Worm (Caenorhabditis elegans): ENCODE results near the gene F08B12.11.

Gene F08B12.11

ce11 chrX:11385916-11386315, 1.1 kb downstream of the F08B12.11 start:
- TF ChIP-seq tra-4 (tag; optimal IDR thresholded peaks at IDR 0.05) = no peak
- TF ChIP-seq pes-1 (GFP tag; IDR thresholded peaks at IDR 0.05) = no peak
- TF ChIP-seq aly-1 (tag; optimal IDR thresholded peaks at IDR 0.05) = no peak
- TF ChIP-seq flt-1 (GFP tag; IDR thresholded peaks at IDR 0.05) = no peak
- TF ChIP-seq ceh-36 (tag; optimal IDR thresholded peaks at IDR 0.05) = no peak
- TF ChIP-seq ceh-13 (GFP tag; optimal IDR thresholded peaks at IDR 0.05) = no peak
- TF ChIP-seq F13C5.2 (tag; optimal IDR thresholded peaks at IDR 0.05) = no peak
- TF ChIP-seq ama-1 (optimal IDR thresholded peaks at IDR 0.05) = no peak
- no peak for TF ChIP-seq scrt-1 (GFP tag; IDR thresholded peaks at IDR 0.05)
- TF ChIP-seq sea-1 (GFP tag; conservative IDR thresholded peaks at IDR 0.05) = no peak
- TF ChIP-seq tbx-11 (GFP tag; IDR thresholded peaks at IDR 0.05) = no peak
- no peak for TF ChIP-seq hnd-1 (tag; optimal IDR thresholded peaks at IDR 0.05)
- TF ChIP-seq tbx-37 (GFP tag; conservative IDR thresholded peaks at IDR 0.05) = no peak
- no peak for TF ChIP-seq B0310.2 (tag; optimal IDR thresholded peaks at IDR 0.05)
- TF ChIP-seq hmg-4 (GFP tag; optimal IDR thresholded peaks at IDR 0.05) = no peak
- no peak for TF ChIP-seq hmbx-1 (tag; optimal IDR thresholded peaks at IDR 0.05)

ce11 chrX:11386903-11387302, 2.0 kb downstream of the F08B12.11 start:
- TF ChIP-seq pes-1 (GFP tag; IDR thresholded peaks at IDR 0.05) (no peak), tra-4 (tag; optimal IDR thresholded peaks at IDR 0.05) (no peak), flt-1 (GFP tag; IDR thresholded peaks at IDR 0.05) (no peak), ceh-36 (tag; optimal IDR thresholded peaks at IDR 0.05) (no peak), ets-7 (tag; optimal IDR thresholded peaks at IDR 0.05) (no peak), hmbx-1 (tag; optimal IDR thresholded peaks at IDR 0.05) (no peak), ama-1 (optimal IDR thresholded peaks at IDR 0.05) (no peak), B0310.2 (tag; optimal IDR thresholded peaks at IDR 0.05) (no peak), hnd-1 (tag; optimal IDR thresholded peaks at IDR 0.05) (no peak), sea-1 (GFP tag; conservative IDR thresholded peaks at IDR 0.05) (no peak), scrt-1 (GFP tag; IDR thresholded peaks at IDR 0.05) (no peak), F13C5.2 (tag; optimal IDR thresholded peaks at IDR 0.05) (no peak), tbx-11 (GFP tag; IDR thresholded peaks at IDR 0.05) (no peak), tbx-37 (GFP tag; conservative IDR thresholded peaks at IDR 0.05) (no peak), aly-1 (tag; optimal IDR thresholded peaks at IDR 0.05) (no peak), ceh-13 (GFP tag; optimal IDR thresholded peaks at IDR 0.05) (no peak)

ce11 chrX:11387723-11388330, 3.0 kb downstream of the F08B12.11 start:
- no peak for TF ChIP-seq pes-1 (GFP tag; IDR thresholded peaks at IDR 0.05)
- TF ChIP-seq sea-1 (GFP tag; conservative IDR thresholded peaks at IDR 0.05) = no peak
- TF ChIP-seq aly-1 (tag; optimal IDR thresholded peaks at IDR 0.05) = no peak
- TF ChIP-seq ceh-13 (GFP tag; optimal IDR thresholded peaks at IDR 0.05) = no peak
- no peak for TF ChIP-seq tbx-37 (GFP tag; conservative IDR thresholded peaks at IDR 0.05)
- no peak for TF ChIP-seq flt-1 (GFP tag; IDR thresholded peaks at IDR 0.05)
- no peak for TF ChIP-seq tbx-11 (GFP tag; IDR thresholded peaks at IDR 0.05)
- no peak for TF ChIP-seq scrt-1 (GFP tag; IDR thresholded peaks at IDR 0.05)
- TF ChIP-seq hmg-4 (GFP tag; optimal IDR thresholded peaks at IDR 0.05) = no peak

ce11 chrX:11392924-11393323, 8.1 kb downstream of the F08B12.11 start, which contains the start of gene prx-12:
Gene prx-12 (plus strand): TSS chrX:11393294.
- TF ChIP-seq tra-4 (tag; optimal IDR thresholded peaks at IDR 0.05) = no peak
- TF ChIP-seq ama-1 (optimal IDR thresholded peaks at IDR 0.05) = no peak
- TF ChIP-seq tbx-37 (GFP tag; conservative IDR thresholded peaks at IDR 0.05) = no peak
- no peak for TF ChIP-seq tbx-11 (GFP tag; IDR thresholded peaks at IDR 0.05)
- TF ChIP-seq hmbx-1 (tag; optimal IDR thresholded peaks at IDR 0.05) = no peak
- TF ChIP-seq ceh-36 (tag; optimal IDR thresholded peaks at IDR 0.05) = no peak
- no peak for TF ChIP-seq pes-1 (GFP tag; IDR thresholded peaks at IDR 0.05)
- no peak for TF ChIP-seq sea-1 (GFP tag; conservative IDR thresholded peaks at IDR 0.05)
- no peak for TF ChIP-seq hnd-1 (tag; optimal IDR thresholded peaks at IDR 0.05)
- no peak for TF ChIP-seq aly-1 (tag; optimal IDR thresholded peaks at IDR 0.05)
- no peak for TF ChIP-seq flt-1 (GFP tag; IDR thresholded peaks at IDR 0.05)
- TF ChIP-seq F13C5.2 (tag; optimal IDR thresholded peaks at IDR 0.05) = no peak
- no peak for TF ChIP-seq hmg-4 (GFP tag; optimal IDR thresholded peaks at IDR 0.05)
- no peak for TF ChIP-seq ceh-13 (GFP tag; optimal IDR thresholded peaks at IDR 0.05)
- TF ChIP-seq scrt-1 (GFP tag; IDR thresholded peaks at IDR 0.05) = no peak
- no peak for TF ChIP-seq ets-7 (tag; optimal IDR thresholded peaks at IDR 0.05)

DNA sequence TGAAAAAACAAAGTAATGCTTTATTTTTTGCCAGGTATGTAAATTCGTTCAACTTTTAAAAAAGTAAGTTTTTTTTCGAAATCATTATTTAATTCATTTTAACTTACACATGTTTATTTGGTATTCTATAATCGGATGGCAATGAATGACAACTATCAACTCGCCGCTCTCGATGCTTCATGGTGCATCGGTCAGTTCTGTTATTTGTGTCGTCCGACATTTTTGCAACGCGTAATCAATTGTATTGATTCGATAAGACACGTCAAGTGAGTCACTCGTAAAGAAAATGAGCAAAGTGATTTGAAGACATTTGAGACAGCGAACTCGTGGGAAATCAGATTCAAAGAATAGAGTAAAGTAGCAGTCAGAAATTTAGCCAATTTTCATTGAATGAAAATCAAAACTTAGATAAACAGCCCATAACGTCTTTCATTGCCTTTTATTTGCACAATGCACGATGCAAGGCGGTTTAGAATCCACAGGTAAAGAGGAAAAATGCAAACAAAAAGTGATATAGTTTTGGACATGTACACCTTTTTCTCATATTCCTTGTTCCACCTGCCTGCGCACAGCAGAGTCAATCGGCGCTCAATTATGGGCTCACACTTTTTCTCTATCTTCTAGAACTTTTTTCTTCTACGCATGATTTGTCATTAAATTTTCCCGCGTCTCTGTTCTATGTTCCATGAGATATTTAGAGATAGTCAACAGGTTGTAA, 15.8 kb downstream of the F08B12.11 start:
- TF ChIP-seq B0310.2 (tag; optimal IDR thresholded peaks at IDR 0.05) (no peak), hnd-1 (tag; optimal IDR thresholded peaks at IDR 0.05) (no peak), flt-1 (GFP tag; IDR thresholded peaks at IDR 0.05) (no peak), tbx-37 (GFP tag; conservative IDR thresholded peaks at IDR 0.05) (no peak), scrt-1 (GFP tag; IDR thresholded peaks at IDR 0.05) (no peak), aly-1 (tag; optimal IDR thresholded peaks at IDR 0.05) (no peak), F13C5.2 (tag; optimal IDR thresholded peaks at IDR 0.05) (no peak), pes-1 (GFP tag; IDR thresholded peaks at IDR 0.05) (no peak), ceh-13 (GFP tag; optimal IDR thresholded peaks at IDR 0.05) (no peak), sea-1 (GFP tag; conservative IDR thresholded peaks at IDR 0.05) (no peak), hmg-4 (GFP tag; optimal IDR thresholded peaks at IDR 0.05) (no peak)

- TF ChIP-seq ceh-13 (GFP tag; optimal IDR thresholded peaks at IDR 0.05) = no peak
- no peak for TF ChIP-seq hmg-4 (GFP tag; optimal IDR thresholded peaks at IDR 0.05)
- no peak for TF ChIP-seq hmbx-1 (tag; optimal IDR thresholded peaks at IDR 0.05)
- no peak for TF ChIP-seq aly-1 (tag; optimal IDR thresholded peaks at IDR 0.05)
- no peak for TF ChIP-seq F13C5.2 (tag; optimal IDR thresholded peaks at IDR 0.05)
- no peak for TF ChIP-seq ceh-36 (tag; optimal IDR thresholded peaks at IDR 0.05)
- TF ChIP-seq ets-7 (tag; optimal IDR thresholded peaks at IDR 0.05) = no peak
- no peak for TF ChIP-seq tra-4 (tag; optimal IDR thresholded peaks at IDR 0.05)
- no peak for TF ChIP-seq tbx-11 (GFP tag; IDR thresholded peaks at IDR 0.05)
- TF ChIP-seq pes-1 (GFP tag; IDR thresholded peaks at IDR 0.05) = no peak
- TF ChIP-seq hnd-1 (tag; optimal IDR thresholded peaks at IDR 0.05) = no peak
These were observed 21.1 kb downstream of the F08B12.11 start, which contains the start of gene slo-2 for ce11 chrX:11405908-11406307. Gene slo-2 (minus strand): TSS chrX:11405931.

ce11 chrX:11406784-11407183, 21.9 kb downstream of the F08B12.11 start:
- no peak for TF ChIP-seq hmg-4 (GFP tag; optimal IDR thresholded peaks at IDR 0.05)
- no peak for TF ChIP-seq hnd-1 (tag; optimal IDR thresholded peaks at IDR 0.05)
- TF ChIP-seq ets-7 (tag; optimal IDR thresholded peaks at IDR 0.05) = no peak
- no peak for TF ChIP-seq F13C5.2 (tag; optimal IDR thresholded peaks at IDR 0.05)
- TF ChIP-seq scrt-1 (GFP tag; IDR thresholded peaks at IDR 0.05) = no peak
- no peak for TF ChIP-seq pes-1 (GFP tag; IDR thresholded peaks at IDR 0.05)
- TF ChIP-seq B0310.2 (tag; optimal IDR thresholded peaks at IDR 0.05) = no peak
- TF ChIP-seq aly-1 (tag; optimal IDR thresholded peaks at IDR 0.05) = no peak

All from whole organism, early embryonic.